Fruit fly (Drosophila melanogaster) whole organism, embryonic: ENCODE results near the gene Mad.

Experiments
- B-H2 ChIP-seq: fragments of 200-800 bp; sonication (Bioruptor generic); optimal IDR thresholded peaks from 2 replicates; lab custom pipeline; 2018; ENCODE audit warnings: missing biosample characterization, mild to moderate bottlenecking, missing genetic modification characterization
- Bdp1 ChIP-seq: fragments of 200-800 bp; sonication (Bioruptor generic); optimal IDR thresholded peaks from 3 replicates; lab custom pipeline; 2016; ENCODE audit warnings: missing biosample characterization, missing genetic modification characterization
- CG10321 ChIP-seq: fragments of 200-800 bp; sonication (Bioruptor generic); IDR thresholded peaks from 2 replicates; pipeline ENCODE4 v1.3.6; 2022; ENCODE audit warnings: missing biosample characterization, missing genetic modification characterization
- CG10565 ChIP-seq: fragments of 200-800 bp; sonication (Bioruptor generic); optimal IDR thresholded peaks from 3 replicates; lab custom pipeline; 2016; ENCODE audit warnings: missing biosample characterization, mild to moderate bottlenecking, missing genetic modification characterization
- CG11398 ChIP-seq: fragments of 200-800 bp; sonication (Bioruptor generic); optimal IDR thresholded peaks from 2 replicates; lab custom pipeline; 2016; ENCODE audit warnings: missing biosample characterization, missing genetic modification characterization
- CG11560 ChIP-seq: fragments of 200-800 bp; sonication (Bioruptor generic); IDR thresholded peaks from 3 replicates; pipeline ENCODE4 v1.3.6; 2022; ENCODE audit warnings: missing biosample characterization, missing genetic modification characterization
- CG11695 ChIP-seq: fragments of 200-800 bp; sonication (Bioruptor generic); IDR thresholded peaks from 3 replicates; pipeline ENCODE4 v1.3.6; 2022; ENCODE audit warnings: missing biosample characterization, missing genetic modification characterization
- CG12104 ChIP-seq: fragments of 200-800 bp; sonication (Bioruptor generic); optimal IDR thresholded peaks from 3 replicates; lab custom pipeline; 2016; ENCODE audit warnings: missing biosample characterization, missing genetic modification characterization
- CG12769 ChIP-seq: fragments of 200-800 bp; sonication (Bioruptor generic); optimal IDR thresholded peaks from 2 replicates; lab custom pipeline; 2019; ENCODE audit warnings: missing biosample characterization, mild to moderate bottlenecking, missing genetic modification characterization, moderate library complexity
- CG13424 ChIP-seq: fragments of 200-800 bp; sonication (Bioruptor generic); optimal IDR thresholded peaks from 2 replicates; lab custom pipeline; 2019; ENCODE audit warnings: missing biosample characterization, mild to moderate bottlenecking, missing genetic modification characterization, moderate library complexity
- CG13775 ChIP-seq: fragments of 200-800 bp; sonication (Bioruptor generic); optimal IDR thresholded peaks from 3 replicates; lab custom pipeline; 2017; ENCODE audit warnings: missing biosample characterization, mild to moderate bottlenecking, missing genetic modification characterization
- CG14050 ChIP-seq: fragments of 200-800 bp; sonication (Bioruptor generic); IDR thresholded peaks from 3 replicates; pipeline ENCODE4 v1.3.6; 2022; ENCODE audit warnings: missing biosample characterization, missing genetic modification characterization
- CG15601 ChIP-seq: fragments of 200-800 bp; sonication (Bioruptor generic); optimal IDR thresholded peaks from 3 replicates; lab custom pipeline; 2019; ENCODE audit warnings: missing biosample characterization, mild to moderate bottlenecking, missing genetic modification characterization, moderate library complexity
- CG17568 ChIP-seq: fragments of 200-800 bp; sonication (Bioruptor generic); optimal IDR thresholded peaks from 2 replicates; lab custom pipeline; 2018; ENCODE audit warnings: missing biosample characterization, mild to moderate bottlenecking, missing genetic modification characterization, moderate library complexity
- CG17802 ChIP-seq: fragments of 200-800 bp; sonication (Bioruptor generic); optimal IDR thresholded peaks from 2 replicates; lab custom pipeline; 2018; ENCODE audit warnings: missing biosample characterization, mild to moderate bottlenecking, missing genetic modification characterization, moderate library complexity
- CG2875 ChIP-seq: fragments of 200-800 bp; sonication (Bioruptor generic); optimal IDR thresholded peaks from 2 replicates; lab custom pipeline; 2017; ENCODE audit warnings: missing biosample characterization, mild to moderate bottlenecking, missing genetic modification characterization, missing genetic modification reagents
- CG32767 ChIP-seq: fragments of 200-800 bp; sonication (Bioruptor generic); IDR thresholded peaks from 2 replicates; pipeline ENCODE4 v1.3.6; 2022; ENCODE audit warnings: missing biosample characterization, missing genetic modification characterization
- CG4282 ChIP-seq: fragments of 200-800 bp; sonication (Bioruptor generic); optimal IDR thresholded peaks from 2 replicates; lab custom pipeline; 2016; ENCODE audit warnings: missing biosample characterization, missing genetic modification characterization
- CG8388 ChIP-seq: fragments of 200-800 bp; sonication (Bioruptor generic); optimal IDR thresholded peaks from 2 replicates; lab custom pipeline; 2019; ENCODE audit warnings: missing biosample characterization, mild to moderate bottlenecking, missing genetic modification characterization, moderate library complexity
- Dfd ChIP-seq, 2 experiments: fragments of >200 bp; optimal IDR thresholded peaks; 2 replicates each; lab custom pipeline; 2017; ENCODE audit warnings: missing biosample characterization in 2 of 2, missing genetic modification characterization in 2 of 2
- Doc2 ChIP-seq: fragments of 200-800 bp; sonication (Bioruptor generic); IDR thresholded peaks from 2 replicates; pipeline ENCODE4 v1.3.6; 2022; ENCODE audit warnings: missing biosample characterization, missing genetic modification characterization
- Fer1 ChIP-seq: fragments of 200-800 bp; sonication (Bioruptor generic); optimal IDR thresholded peaks from 2 replicates; lab custom pipeline; 2017; ENCODE audit warnings: missing biosample characterization, mild to moderate bottlenecking, missing genetic modification characterization
- HLH3B ChIP-seq: fragments of 200-800 bp; sonication (Bioruptor generic); IDR thresholded peaks from 2 replicates; pipeline ENCODE4 v1.3.6; 2022; ENCODE audit warnings: missing biosample characterization, missing genetic modification characterization
- Mes4 ChIP-seq: fragments of 200-800 bp; sonication (Bioruptor generic); optimal IDR thresholded peaks from 2 replicates; lab custom pipeline; 2016; ENCODE audit warnings: missing biosample characterization, missing genetic modification characterization
- Spps ChIP-seq: fragments of 200-800 bp; sonication (Bioruptor generic); optimal IDR thresholded peaks from 2 replicates; lab custom pipeline; 2018; ENCODE audit warnings: missing biosample characterization, mild to moderate bottlenecking, missing genetic modification characterization
- Usf ChIP-seq: fragments of 200-800 bp; sonication (Bioruptor generic); optimal IDR thresholded peaks from 2 replicates; lab custom pipeline; 2017; ENCODE audit warnings: missing genotype, missing biosample characterization, missing genetic modification characterization
- ase ChIP-seq: fragments of 200-800 bp; sonication (Bioruptor generic); IDR thresholded peaks from 3 replicates; pipeline ENCODE4 v1.3.6; 2022; ENCODE audit warnings: missing biosample characterization, missing genetic modification characterization
- bab2 ChIP-seq: fragments of 200-800 bp; sonication (Bioruptor generic); optimal IDR thresholded peaks from 2 replicates; lab custom pipeline; 2016; ENCODE audit warnings: missing biosample characterization, missing genetic modification characterization
- bigmax ChIP-seq: fragments of 200-800 bp; sonication (Bioruptor generic); optimal IDR thresholded peaks from 2 replicates; lab custom pipeline; 2018; ENCODE audit warnings: missing biosample characterization, mild to moderate bottlenecking, missing genetic modification characterization
- dysf ChIP-seq: fragments of 200-800 bp; sonication (Bioruptor generic); IDR thresholded peaks from 3 replicates; pipeline ENCODE4 v1.3.6; 2022; ENCODE audit warnings: missing biosample characterization, missing genetic modification characterization
- eyg ChIP-seq: fragments of 200-800 bp; sonication (Bioruptor generic); optimal IDR thresholded peaks from 3 replicates; lab custom pipeline; 2016; ENCODE audit warnings: missing biosample characterization, missing genetic modification characterization
- gce ChIP-seq: fragments of 200-800 bp; sonication (Bioruptor generic); IDR thresholded peaks from 3 replicates; pipeline ENCODE4 v1.3.6; 2022; ENCODE audit warnings: missing biosample characterization, missing genetic modification characterization
- gem ChIP-seq: fragments of 200-800 bp; sonication (Bioruptor generic); optimal IDR thresholded peaks from 2 replicates; lab custom pipeline; 2019; ENCODE audit warnings: missing biosample characterization, mild to moderate bottlenecking, missing genetic modification characterization, moderate library complexity
- gsb-n ChIP-seq: fragments of 200-800 bp; sonication (Bioruptor generic); optimal IDR thresholded peaks from 3 replicates; lab custom pipeline; 2018; ENCODE audit warnings: missing biosample characterization, mild to moderate bottlenecking, missing genetic modification characterization
- h ChIP-seq: fragments of >200 bp; optimal IDR thresholded peaks from 2 replicates; lab custom pipeline; 2017
- hb ChIP-seq: fragments of 200-800 bp; sonication (Bioruptor generic); IDR thresholded peaks from 3 replicates; pipeline ENCODE4 v1.3.6; 2022; ENCODE audit warnings: missing biosample characterization, missing genetic modification characterization; ENCODE audit not compliant: partially characterized antibody
- klu ChIP-seq: fragments of 200-800 bp; sonication (Bioruptor generic); IDR thresholded peaks from 2 replicates; pipeline ENCODE4 v1.3.6; 2022; ENCODE audit warnings: missing biosample characterization, missing genetic modification characterization
- knrl ChIP-seq: fragments of 200-800 bp; sonication (Bioruptor generic); IDR thresholded peaks from 3 replicates; pipeline ENCODE4 v1.3.6; 2022; ENCODE audit warnings: missing biosample characterization, missing genetic modification characterization; ENCODE audit not compliant: partially characterized antibody
- lilli ChIP-seq: fragments of 200-800 bp; sonication (Bioruptor generic); optimal IDR thresholded peaks from 3 replicates; lab custom pipeline; 2016; ENCODE audit warnings: missing biosample characterization, missing genetic modification characterization
- lola ChIP-seq, 3 experiments: fragments of >200 bp in 2 of 3; fragments of 200-800 bp in 1 of 3; sonication (Bioruptor generic) in 1 of 3; optimal IDR thresholded peaks; 2 replicates each; lab custom pipeline; 2017 to 2019; ENCODE audit warnings: missing biosample characterization in 3 of 3, missing genetic modification characterization in 3 of 3, mild to moderate bottlenecking in 1 of 3, moderate library complexity in 1 of 3
- mam ChIP-seq: fragments of 200-800 bp; sonication (Bioruptor generic); optimal IDR thresholded peaks from 3 replicates; lab custom pipeline; 2016; ENCODE audit warnings: missing biosample characterization, missing genetic modification characterization
- mirr ChIP-seq: fragments of 200-800 bp; sonication (Bioruptor generic); optimal IDR thresholded peaks from 3 replicates; lab custom pipeline; 2018; ENCODE audit warnings: missing biosample characterization, mild to moderate bottlenecking, missing genetic modification characterization
- pum ChIP-seq: fragments of 200-800 bp; sonication (Bioruptor generic); optimal IDR thresholded peaks from 2 replicates; lab custom pipeline; 2016; ENCODE audit warnings: missing biosample characterization, missing genetic modification characterization
- ranshi ChIP-seq: fragments of 200-800 bp; sonication (Bioruptor generic); IDR thresholded peaks from 2 replicates; pipeline ENCODE4 v1.3.6; 2022; ENCODE audit warnings: missing biosample characterization, missing genetic modification characterization
- row ChIP-seq: fragments of 200-800 bp; sonication (Bioruptor generic); IDR thresholded peaks from 3 replicates; pipeline ENCODE4 v1.3.6; 2022; ENCODE audit warnings: missing biosample characterization, missing genetic modification characterization
- sisA ChIP-seq: fragments of 200-800 bp; sonication (Bioruptor generic); IDR thresholded peaks from 2 replicates; pipeline ENCODE4 v1.3.6; 2022; ENCODE audit warnings: missing biosample characterization, missing genetic modification characterization
- slbo ChIP-seq: fragments of 200-800 bp; sonication (Bioruptor generic); IDR thresholded peaks from 2 replicates; pipeline ENCODE4 v1.3.6; 2022; ENCODE audit warnings: missing biosample characterization, missing genetic modification characterization
- slp2 ChIP-seq: fragments of 200-800 bp; sonication (Bioruptor generic); optimal IDR thresholded peaks from 2 replicates; lab custom pipeline; 2016; ENCODE audit warnings: missing biosample characterization, missing genetic modification characterization
- so ChIP-seq: fragments of 200-800 bp; sonication (Bioruptor generic); IDR thresholded peaks from 3 replicates; pipeline ENCODE4 v1.3.6; 2022; ENCODE audit warnings: missing biosample characterization, missing genetic modification characterization
- twi ChIP-seq: fragments of 200-800 bp; optimal IDR thresholded peaks from 2 replicates; lab custom pipeline; 2019; ENCODE audit warnings: missing biosample characterization, mild to moderate bottlenecking, missing genetic modification characterization, moderate library complexity
- zen ChIP-seq: fragments of 200-800 bp; sonication (Bioruptor generic); optimal IDR thresholded peaks from 3 replicates; lab custom pipeline; 2018; ENCODE audit warnings: missing biosample characterization, mild to moderate bottlenecking, missing genetic modification characterization, moderate library complexity
- zfh1 ChIP-seq: fragments of 200-800 bp; sonication (Bioruptor generic); IDR thresholded peaks from 3 replicates; pipeline ENCODE4 v1.3.6; 2022; ENCODE audit warnings: missing biosample characterization, missing genetic modification characterization

The Mad gene

DNA sequence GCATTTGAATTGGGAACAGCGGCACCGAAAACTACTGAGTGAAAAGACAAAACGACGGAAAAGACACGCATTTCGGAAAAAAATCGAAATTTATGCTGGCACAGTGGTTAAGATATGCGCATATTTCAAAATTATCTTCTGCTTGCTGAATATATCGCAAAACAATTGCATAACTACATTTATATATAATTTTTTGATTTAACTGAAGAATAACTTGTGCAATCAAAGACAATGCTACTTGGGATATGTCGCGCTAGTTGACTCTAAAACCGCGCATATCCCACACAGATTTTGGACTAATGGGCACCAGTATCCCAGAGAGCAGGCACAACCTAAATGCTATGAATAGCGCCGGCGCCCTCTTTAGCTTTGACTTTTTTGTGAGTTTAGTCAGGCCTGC is 58.6 kb downstream of the Mad start (continued):
- no peak for TF ChIP-seq CG17802 (tag; lab: Kevin White, UChicago)
- peak; percentile 12 for TF ChIP-seq CG15601 (tag; lab: Kevin White, UChicago)
- TF ChIP-seq CG32767: no peak
- TF ChIP-seq CG12769 (tag; lab: Kevin White, UChicago): peak; percentile 65
- TF ChIP-seq Usf (GFP tag; lab: Kevin White, UChicago): no peak
- peak; percentile 55; the same call in 1 of the 2 replicates for TF ChIP-seq ranshi
- TF ChIP-seq Doc2: 0 out of 2 replicates have a peak, but pooled peaks have one; percentile 20
- TF ChIP-seq twi (tag; lab: Kevin White, UChicago): no peak
- TF ChIP-seq CG11560 (tag; lab: Robert Waterston, UW): no peak
- TF ChIP-seq CG17568: no peak
- no peak for TF ChIP-seq CG4282 (GFP tag; lab: Kevin White, UChicago)
- no peak for TF ChIP-seq gce
- TF ChIP-seq CG11398 (GFP tag; lab: Kevin White, UChicago): no peak
- no peak for TF ChIP-seq Spps (tag; lab: Kevin White, UChicago)
- TF ChIP-seq bab2: peak; percentile 11
- no peak for TF ChIP-seq CG10321
- TF ChIP-seq CG2875 (GFP tag; lab: Kevin White, UChicago): peak; percentile 22
- TF ChIP-seq CG12104 (GFP tag; lab: Kevin White, UChicago): no peak
- TF ChIP-seq klu (GFP tag; lab: Robert Waterston, UW): no peak
- TF ChIP-seq CG10565: no peak
- TF ChIP-seq mirr (GFP tag; lab: Kevin White, UChicago): no peak
- peak; percentile 67 for TF ChIP-seq zfh1 (GFP tag; lab: Robert Waterston, UW)
- no peak for TF ChIP-seq B-H2
- no peak for TF ChIP-seq gsb-n (tag; lab: Kevin White, UChicago)
- no peak for TF ChIP-seq zen
- TF ChIP-seq CG13424 (tag; lab: Kevin White, UChicago): peak; percentile 64
- TF ChIP-seq CG8388 (GFP tag; lab: Kevin White, UChicago): peak; percentile 25
- peak; percentile 9 for TF ChIP-seq Mes4
- TF ChIP-seq eyg: no peak
- TF ChIP-seq ase (GFP tag; lab: Robert Waterston, UW): peak; percentile 57; the same call in 2 of the 3 replicates
- TF ChIP-seq h (lab: Kevin White, UChicago): no peak
- TF ChIP-seq slbo: 0 out of 2 replicates have a peak, but pooled peaks have one; percentile 16
- TF ChIP-seq gem (tag; lab: Kevin White, UChicago): peak; percentile 66
- no peak for TF ChIP-seq so (GFP tag; lab: Robert Waterston, UW)
- TF ChIP-seq CG14050 (GFP tag; lab: Robert Waterston, UW): peak; percentile 66; the same call in 2 of the 3 replicates
- peak; percentile 33 for TF ChIP-seq lilli (GFP tag; lab: Kevin White, UChicago)
- TF ChIP-seq knrl: no peak
- peak; percentile 26 for TF ChIP-seq mam (GFP tag; lab: Kevin White, UChicago)
- TF ChIP-seq lola (GFP tag; optimal IDR thresholded peaks at IDR 0.05; lab: Kevin White, UChicago): no peak
- TF ChIP-seq dysf (GFP tag; lab: Robert Waterston, UW): peak; percentile 71
- no peak for TF ChIP-seq slp2 (GFP tag; lab: Kevin White, UChicago)
- no peak for TF ChIP-seq CG13775
- TF ChIP-seq hb (GFP tag; lab: Robert Waterston, UW): no peak
- TF ChIP-seq CG11695 (GFP tag; lab: Robert Waterston, UW): no peak; the same call in 2 of the 3 replicates
- TF ChIP-seq Bdp1: no peak
- TF ChIP-seq Dfd (GFP tag; optimal IDR thresholded peaks at IDR 0.05; lab: Kevin White, UChicago): no peak
- TF ChIP-seq pum (GFP tag; lab: Kevin White, UChicago): no peak
- TF ChIP-seq HLH3B (GFP tag; lab: Robert Waterston, UW): peak; percentile 66
- TF ChIP-seq bigmax: no peak
- TF ChIP-seq sisA: peak; percentile 65
- peak; percentile 75 for TF ChIP-seq row
- TF ChIP-seq Fer1: no peak
